Fruit fly (Drosophila melanogaster) whole organism, embryonic: ENCODE results near the gene CG13622.
A peak's percentile ranks its signal among the peaks of the same experiment; 100 is the strongest.

Source experiments
- Aef1 ChIP-seq: fragments of 200-800 bp; sonication (Bioruptor generic); IDR thresholded peaks from 3 replicates; pipeline ENCODE4 v1.3.6; 2022; ENCODE audit warnings: missing biosample characterization, missing genetic modification characterization
- CG10321 ChIP-seq: fragments of 200-800 bp; sonication (Bioruptor generic); IDR thresholded peaks from 2 replicates; pipeline ENCODE4 v1.3.6; 2022; ENCODE audit warnings: missing biosample characterization, missing genetic modification characterization
- CG10654 ChIP-seq: fragments of 200-800 bp; sonication (Bioruptor generic); optimal IDR thresholded peaks from 2 replicates; lab custom pipeline; 2016; ENCODE audit warnings: missing biosample characterization, missing genetic modification characterization
- CG11398 ChIP-seq: fragments of 200-800 bp; sonication (Bioruptor generic); optimal IDR thresholded peaks from 2 replicates; lab custom pipeline; 2016; ENCODE audit warnings: missing biosample characterization, missing genetic modification characterization
- CG12299 ChIP-seq: fragments of 200-800 bp; sonication (Bioruptor generic); optimal IDR thresholded peaks from 2 replicates; lab custom pipeline; 2018; ENCODE audit warnings: missing biosample characterization, mild to moderate bottlenecking, missing genetic modification characterization
- CG12391 ChIP-seq: fragments of 200-800 bp; sonication (Bioruptor generic); optimal IDR thresholded peaks from 3 replicates; lab custom pipeline; 2018; ENCODE audit warnings: missing biosample characterization, mild to moderate bottlenecking, missing genetic modification characterization, moderate library complexity
- CG14014 ChIP-seq: fragments of 200-800 bp; sonication (Bioruptor generic); IDR thresholded peaks from 2 replicates; pipeline ENCODE4 v1.3.6; 2022; ENCODE audit warnings: missing biosample characterization, missing genetic modification characterization
- CG14441 ChIP-seq: fragments of 200-800 bp; sonication (Bioruptor generic); IDR thresholded peaks from 2 replicates; pipeline ENCODE4 v1.3.6; 2022; ENCODE audit warnings: missing biosample characterization, missing genetic modification characterization
- CG15073 ChIP-seq: fragments of 200-800 bp; sonication (Bioruptor generic); optimal IDR thresholded peaks from 2 replicates; lab custom pipeline; 2016; ENCODE audit warnings: missing biosample characterization, missing genetic modification characterization
- CG15514 ChIP-seq: fragments of 200-800 bp; sonication (Bioruptor generic); optimal IDR thresholded peaks from 3 replicates; lab custom pipeline; 2017; ENCODE audit warnings: missing biosample characterization, missing genetic modification characterization, mild to moderate bottlenecking, moderate library complexity, missing genetic modification reagents
- CG17612 ChIP-seq: fragments of 200-800 bp; sonication (Bioruptor generic); IDR thresholded peaks from 2 replicates; pipeline ENCODE4 v1.3.6; 2022; ENCODE audit warnings: missing biosample characterization, missing genetic modification characterization
- CG17829 ChIP-seq: fragments of 200-800 bp; optimal IDR thresholded peaks from 2 replicates; lab custom pipeline; 2019; ENCODE audit warnings: missing biosample characterization, mild to moderate bottlenecking, missing genetic modification characterization, moderate library complexity
- CG18619 ChIP-seq: fragments of 200-800 bp; sonication (Bioruptor generic); optimal IDR thresholded peaks from 3 replicates; lab custom pipeline; 2017; ENCODE audit warnings: missing biosample characterization, mild to moderate bottlenecking, missing genetic modification characterization
- CG2875 ChIP-seq: fragments of 200-800 bp; sonication (Bioruptor generic); optimal IDR thresholded peaks from 2 replicates; lab custom pipeline; 2017; ENCODE audit warnings: missing biosample characterization, mild to moderate bottlenecking, missing genetic modification characterization, missing genetic modification reagents
- CG32532 ChIP-seq: fragments of 200-800 bp; sonication (Bioruptor generic); IDR thresholded peaks from 2 replicates; pipeline ENCODE4 v1.3.6; 2022; ENCODE audit warnings: missing biosample characterization, missing genetic modification characterization
- CG34376 ChIP-seq: fragments of 200-800 bp; sonication (Bioruptor generic); optimal IDR thresholded peaks from 2 replicates; lab custom pipeline; 2018; ENCODE audit warnings: missing biosample characterization, mild to moderate bottlenecking, missing genetic modification characterization
- CG4730 ChIP-seq: fragments of 200-800 bp; sonication (Bioruptor generic); IDR thresholded peaks from 2 replicates; pipeline ENCODE4 v1.3.6; 2022; ENCODE audit warnings: missing biosample characterization, missing genetic modification characterization
- CG5245 ChIP-seq: fragments of 200-800 bp; sonication (Bioruptor generic); optimal IDR thresholded peaks from 3 replicates; lab custom pipeline; 2016; ENCODE audit warnings: missing biosample characterization, missing genetic modification characterization
- CG6272 ChIP-seq: fragments of 200-800 bp; sonication (Bioruptor generic); IDR thresholded peaks from 2 replicates; pipeline ENCODE4 v1.3.6; 2022; ENCODE audit warnings: missing biosample characterization, missing genetic modification characterization
- CG6854 ChIP-seq: fragments of 200-800 bp; sonication (Bioruptor generic); optimal IDR thresholded peaks from 3 replicates; lab custom pipeline; 2017; ENCODE audit warnings: missing biosample characterization, mild to moderate bottlenecking, missing genetic modification characterization
- CG7372 ChIP-seq: fragments of 200-800 bp; sonication (Bioruptor generic); IDR thresholded peaks from 2 replicates; pipeline ENCODE4 v1.3.6; 2022; ENCODE audit warnings: missing biosample characterization, missing genetic modification characterization
- CG7839 ChIP-seq: fragments of 200-800 bp; sonication (Bioruptor generic); optimal IDR thresholded peaks from 3 replicates; lab custom pipeline; 2018; ENCODE audit warnings: missing biosample characterization, mild to moderate bottlenecking, missing genetic modification characterization, moderate library complexity
- CG7963 ChIP-seq: fragments of 200-800 bp; sonication (Bioruptor generic); IDR thresholded peaks from 3 replicates; pipeline ENCODE4 v1.3.6; 2022; ENCODE audit warnings: missing biosample characterization, missing genetic modification characterization; ENCODE audit not compliant: partially characterized antibody
- CG8478 ChIP-seq: fragments of >200 bp; optimal IDR thresholded peaks from 2 replicates; lab custom pipeline; 2018
- D19B ChIP-seq: fragments of 200-800 bp; sonication (Bioruptor generic); optimal IDR thresholded peaks from 2 replicates; lab custom pipeline; 2017; ENCODE audit warnings: missing biosample characterization, mild to moderate bottlenecking, missing genetic modification characterization
- Dip3 ChIP-seq: fragments of 200-800 bp; sonication (Bioruptor generic); optimal IDR thresholded peaks from 3 replicates; lab custom pipeline; 2016; ENCODE audit warnings: missing biosample characterization, missing genetic modification characterization
- H2.0 ChIP-seq: fragments of 200-800 bp; sonication (Bioruptor generic); IDR thresholded peaks from 2 replicates; pipeline ENCODE4 v1.3.6; 2022; ENCODE audit warnings: missing biosample characterization, missing genetic modification characterization
- HLH3B ChIP-seq: fragments of 200-800 bp; sonication (Bioruptor generic); IDR thresholded peaks from 2 replicates; pipeline ENCODE4 v1.3.6; 2022; ENCODE audit warnings: missing biosample characterization, missing genetic modification characterization
- Max ChIP-seq: fragments of 200-800 bp; sonication (Bioruptor generic); optimal IDR thresholded peaks from 2 replicates; lab custom pipeline; 2016; ENCODE audit warnings: missing biosample characterization, mild to moderate bottlenecking, missing genetic modification characterization
- Meics ChIP-seq: fragments of 200-800 bp; sonication (Bioruptor generic); optimal IDR thresholded peaks from 2 replicates; lab custom pipeline; 2017; ENCODE audit warnings: missing biosample characterization, mild to moderate bottlenecking, missing genetic modification characterization
- NFAT ChIP-seq: fragments of 200-800 bp; sonication (Bioruptor generic); IDR thresholded peaks from 2 replicates; pipeline ENCODE4 v1.3.6; 2022; ENCODE audit warnings: missing biosample characterization, missing genetic modification characterization
- Optix ChIP-seq: fragments of 200-800 bp; sonication (Bioruptor generic); IDR thresholded peaks from 3 replicates; pipeline ENCODE4 v1.3.6; 2022; ENCODE audit warnings: missing biosample characterization, missing genetic modification characterization
- Rx ChIP-seq: fragments of 200-800 bp; sonication (Bioruptor generic); IDR thresholded peaks from 2 replicates; pipeline ENCODE4 v1.3.6; 2022; ENCODE audit warnings: missing biosample characterization, missing genetic modification characterization
- Spps ChIP-seq: fragments of 200-800 bp; sonication (Bioruptor generic); optimal IDR thresholded peaks from 2 replicates; lab custom pipeline; 2018; ENCODE audit warnings: missing biosample characterization, mild to moderate bottlenecking, missing genetic modification characterization
- aop ChIP-seq: fragments of 200-800 bp; sonication (Bioruptor generic); IDR thresholded peaks from 2 replicates; pipeline ENCODE4 v1.3.6; 2022; ENCODE audit warnings: missing biosample characterization, missing genetic modification characterization
- ase ChIP-seq: fragments of 200-800 bp; sonication (Bioruptor generic); IDR thresholded peaks from 3 replicates; pipeline ENCODE4 v1.3.6; 2022; ENCODE audit warnings: missing biosample characterization, missing genetic modification characterization
- az2 ChIP-seq: fragments of 200-800 bp; sonication (Bioruptor generic); optimal IDR thresholded peaks from 3 replicates; lab custom pipeline; 2016; ENCODE audit warnings: missing biosample characterization, missing genetic modification characterization
- bsh ChIP-seq, 2 experiments: fragments of 200-800 bp; sonication (Bioruptor generic); optimal IDR thresholded peaks; 2 replicates each; lab custom pipeline; 2017 to 2018; ENCODE audit warnings: mild to moderate bottlenecking in 2 of 2, missing biosample characterization in 2 of 2, missing genetic modification characterization in 2 of 2, moderate library complexity in 1 of 2
- cad ChIP-seq: fragments of >200 bp; optimal IDR thresholded peaks from 2 replicates; lab custom pipeline; 2017; ENCODE audit warnings: missing biosample characterization, missing genetic modification characterization
- chinmo ChIP-seq: fragments of 200-800 bp; sonication (Bioruptor generic); IDR thresholded peaks from 4 replicates; pipeline ENCODE4 v1.3.6; 2022; ENCODE audit warnings: missing biosample characterization, missing genetic modification characterization; ENCODE audit not compliant: partially characterized antibody
- crol ChIP-seq: fragments of 200-800 bp; sonication (Bioruptor generic); IDR thresholded peaks from 2 replicates; pipeline ENCODE4 v1.3.6; 2022; ENCODE audit warnings: missing biosample characterization, missing genetic modification characterization
- fd3F ChIP-seq: fragments of 200-800 bp; sonication (Bioruptor generic); optimal IDR thresholded peaks from 2 replicates; lab custom pipeline; 2018; ENCODE audit warnings: missing biosample characterization, mild to moderate bottlenecking, missing genetic modification characterization, moderate library complexity
- fd64A ChIP-seq: fragments of 200-800 bp; sonication (Bioruptor generic); optimal IDR thresholded peaks from 3 replicates; lab custom pipeline; 2018; ENCODE audit warnings: missing biosample characterization, mild to moderate bottlenecking, missing genetic modification characterization
- ind ChIP-seq: fragments of 200-800 bp; sonication (Bioruptor generic); optimal IDR thresholded peaks from 3 replicates; lab custom pipeline; 2016; ENCODE audit warnings: missing biosample characterization, missing genetic modification characterization
- jing ChIP-seq: fragments of 200-800 bp; sonication (Bioruptor generic); optimal IDR thresholded peaks from 2 replicates; lab custom pipeline; 2018; ENCODE audit warnings: missing biosample characterization, mild to moderate bottlenecking, missing genetic modification characterization
- jumu ChIP-seq: fragments of 200-800 bp; sonication (Bioruptor generic); optimal IDR thresholded peaks from 3 replicates; lab custom pipeline; 2016; ENCODE audit warnings: missing biosample characterization, missing genetic modification characterization
- nerfin-1 ChIP-seq: fragments of 200-800 bp; sonication (Bioruptor generic); optimal IDR thresholded peaks from 3 replicates; lab custom pipeline; 2019; ENCODE audit warnings: missing biosample characterization, mild to moderate bottlenecking, missing genetic modification characterization, moderate library complexity
- odd ChIP-seq: fragments of 200-800 bp; sonication (Bioruptor generic); optimal IDR thresholded peaks from 2 replicates; lab custom pipeline; 2017; ENCODE audit warnings: missing biosample characterization, mild to moderate bottlenecking, missing genetic modification characterization
- pb ChIP-seq: fragments of 200-800 bp; sonication (Bioruptor generic); optimal IDR thresholded peaks from 3 replicates; lab custom pipeline; 2016; ENCODE audit warnings: missing biosample characterization, missing genetic modification characterization
- slp2 ChIP-seq: fragments of 200-800 bp; sonication (Bioruptor generic); optimal IDR thresholded peaks from 2 replicates; lab custom pipeline; 2016; ENCODE audit warnings: missing biosample characterization, missing genetic modification characterization
- tgo ChIP-seq: fragments of 200-800 bp; sonication (Bioruptor generic); IDR thresholded peaks from 3 replicates; pipeline ENCODE4 v1.3.6; 2022; ENCODE audit warnings: missing biosample characterization, missing genetic modification characterization

The CG13622 gene

DNA sequence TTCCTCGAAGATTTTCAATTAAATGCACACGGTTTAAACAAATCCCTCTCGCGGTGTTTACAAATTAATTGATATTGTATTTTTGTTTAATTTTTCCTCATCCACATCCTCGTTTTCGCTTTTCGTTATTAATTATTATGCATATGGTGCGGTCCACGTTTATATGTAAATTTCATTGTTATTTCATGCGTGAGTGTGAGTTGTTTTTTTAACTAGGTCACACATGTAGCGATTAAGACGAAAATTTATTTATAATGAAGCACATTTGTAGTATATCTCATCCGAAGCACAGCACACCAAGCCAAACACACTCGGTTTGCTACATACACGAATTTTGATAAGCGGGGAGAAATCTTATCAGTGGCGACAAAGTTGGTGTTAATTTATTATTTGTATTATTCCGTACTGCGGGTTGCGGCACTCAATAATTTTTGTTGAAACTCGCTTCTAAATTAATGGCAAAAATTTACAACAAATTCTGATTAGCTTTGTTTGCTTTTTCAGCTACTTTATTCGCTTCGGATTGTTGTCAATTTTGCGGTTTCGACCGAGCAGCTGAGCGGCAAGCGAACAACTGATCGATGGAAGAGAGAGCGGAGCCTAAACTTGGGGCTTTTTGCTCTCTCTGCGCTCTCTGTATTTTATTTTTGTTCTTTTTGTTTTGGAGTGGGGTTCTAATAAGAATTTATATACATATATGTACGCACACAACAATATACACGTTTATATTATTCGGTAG is 48.1 kb upstream of the CG13622 start (continued):
- no peak for TF ChIP-seq CG6854 (GFP tag; lab: Kevin White, UChicago)
- no peak for TF ChIP-seq az2 (GFP tag; lab: Kevin White, UChicago)
- no peak for TF ChIP-seq nerfin-1 (tag; lab: Kevin White, UChicago)
- TF ChIP-seq fd64A (GFP tag; lab: Kevin White, UChicago): no peak
- TF ChIP-seq chinmo (GFP tag; lab: Robert Waterston, UW): 0 out of 4 replicates have a peak, but pooled peaks have one; percentile 32
- TF ChIP-seq aop (GFP tag; lab: Robert Waterston, UW): no peak
- TF ChIP-seq Spps (tag; lab: Kevin White, UChicago): no peak
- no peak for TF ChIP-seq CG14014 (GFP tag; lab: Robert Waterston, UW)
- TF ChIP-seq H2.0 (GFP tag; lab: Robert Waterston, UW): no peak
- no peak for TF ChIP-seq jing
- TF ChIP-seq CG32532 (GFP tag; lab: Robert Waterston, UW): peak; percentile 49; the same call in 1 of the 2 replicates
- TF ChIP-seq CG18619 (GFP tag; lab: Kevin White, UChicago): no peak
- no peak for TF ChIP-seq CG12299 (tag; lab: Kevin White, UChicago)
- no peak for TF ChIP-seq CG17612 (GFP tag; lab: Robert Waterston, UW)
- no peak for TF ChIP-seq crol (GFP tag; lab: Robert Waterston, UW)
- no peak for TF ChIP-seq CG4730 (GFP tag; lab: Robert Waterston, UW)
- no peak for TF ChIP-seq D19B (GFP tag; lab: Kevin White, UChicago)
- TF ChIP-seq fd3F (GFP tag; lab: Kevin White, UChicago): no peak
- no peak for TF ChIP-seq slp2 (GFP tag; lab: Kevin White, UChicago)
- TF ChIP-seq CG10321 (GFP tag; lab: Robert Waterston, UW): no peak
- no peak; the same call in 1 of the 2 replicates for TF ChIP-seq NFAT (GFP tag; lab: Robert Waterston, UW)
- no peak for TF ChIP-seq CG7963 (GFP tag; lab: Robert Waterston, UW)
- no peak for TF ChIP-seq Max (GFP tag; lab: Kevin White, UChicago)
- no peak for TF ChIP-seq Meics (GFP tag; lab: Kevin White, UChicago)
- no peak for TF ChIP-seq CG17829
- TF ChIP-seq CG34376 (GFP tag; lab: Kevin White, UChicago): peak; percentile 89
- no peak for TF ChIP-seq cad (GFP tag; lab: Kevin White, UChicago)
- no peak for TF ChIP-seq CG8478 (lab: Kevin White, UChicago)
- TF ChIP-seq CG6272: no peak
- no peak for TF ChIP-seq HLH3B (GFP tag; lab: Robert Waterston, UW)
- no peak for TF ChIP-seq CG10654 (GFP tag; lab: Kevin White, UChicago)
- TF ChIP-seq Rx: no peak
- TF ChIP-seq Optix (GFP tag; lab: Robert Waterston, UW): no peak
- no peak for TF ChIP-seq CG15073 (GFP tag; lab: Kevin White, UChicago)
- TF ChIP-seq bsh (GFP tag; optimal IDR thresholded peaks at IDR 0.05; lab: Kevin White, UChicago): no peak
- TF ChIP-seq jumu (GFP tag; lab: Kevin White, UChicago): no peak
- no peak for TF ChIP-seq CG11398
- TF ChIP-seq CG2875 (GFP tag; lab: Kevin White, UChicago): no peak
- no peak for TF ChIP-seq tgo (GFP tag; lab: Robert Waterston, UW)
- no peak for TF ChIP-seq ind (GFP tag; lab: Kevin White, UChicago)
- TF ChIP-seq CG5245 (GFP tag; lab: Kevin White, UChicago): no peak
- TF ChIP-seq CG15514 (GFP tag; lab: Kevin White, UChicago): peak; percentile 9
- TF ChIP-seq CG12391 (tag; lab: Kevin White, UChicago): no peak
- TF ChIP-seq pb (GFP tag; lab: Kevin White, UChicago): no peak
- no peak for TF ChIP-seq ase
- TF ChIP-seq CG7839 (tag; lab: Kevin White, UChicago): no peak
- no peak for TF ChIP-seq Dip3
- TF ChIP-seq CG7372 (GFP tag; lab: Robert Waterston, UW): no peak
- no peak for TF ChIP-seq odd (GFP tag; lab: Kevin White, UChicago)
- TF ChIP-seq CG14441 (GFP tag; lab: Robert Waterston, UW): no peak
- no peak for TF ChIP-seq Aef1 (GFP tag; lab: Robert Waterston, UW)
